Fruit fly (Drosophila melanogaster) whole organism, embryonic: Measurements from ENCODE around the gene nxf2.

Experiments
- org-1 ChIP-seq: fragments of 200-800 bp; sonication (Bioruptor generic); optimal IDR thresholded peaks from 2 replicates; lab custom pipeline; 2017; ENCODE audit warnings: missing biosample characterization, missing genetic modification characterization
- tx ChIP-seq: fragments of 200-800 bp; sonication (Bioruptor generic); optimal IDR thresholded peaks from 2 replicates; lab custom pipeline; 2016; ENCODE audit warnings: missing biosample characterization, missing genetic modification characterization

DNA sequence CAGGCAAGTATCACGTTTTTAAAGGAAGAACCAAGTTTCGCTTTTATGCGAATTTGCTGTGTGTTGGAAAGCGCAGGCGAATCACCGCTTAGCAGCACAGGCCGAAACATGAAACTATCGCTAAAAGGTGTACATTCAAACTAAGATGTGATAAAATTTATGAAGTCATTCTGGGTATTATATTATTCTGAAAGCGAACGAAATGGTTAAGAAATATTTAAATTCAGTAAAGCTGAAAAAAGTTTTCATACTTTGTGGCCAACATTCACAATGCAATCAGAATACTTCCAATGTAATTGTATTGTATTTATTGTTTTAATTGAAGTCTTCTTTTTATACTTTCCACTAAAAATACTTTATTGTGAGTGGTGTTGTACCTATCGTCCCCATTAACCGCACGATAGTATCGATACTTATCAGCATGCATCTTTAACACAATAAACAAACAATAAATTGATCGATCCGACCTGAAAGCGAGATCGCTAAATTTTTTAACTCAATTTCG, 1.1 kb upstream of the nxf2 start, which contains the start of gene Smn:
- TF ChIP-seq tx (no peak), org-1 (peak; percentile 1)
